Worm (Caenorhabditis elegans) whole organism, L2 larva: ENCODE results near the gene C18A3.7.

Experiments
- ama-1 ChIP-seq: fragments of 150-350 bp; optimal IDR thresholded peaks from 2 replicates; lab custom pipeline; 2018; ENCODE audit warnings: inconsistent platforms
- blmp-1 ChIP-seq: sonication (generic microtip); optimal IDR thresholded peaks from 2 replicates; lab custom pipeline; 2017; ENCODE audit warnings: missing genetic modification characterization, mild to moderate bottlenecking, missing compliant biosample characterization, antibody characterized with exemption, moderate library complexity; ENCODE audit not compliant: insufficient read depth
- elt-3 ChIP-seq: sonication (generic microtip); optimal IDR thresholded peaks from 2 replicates; lab custom pipeline; 2017; ENCODE audit warnings: missing biosample characterization, missing genetic modification characterization
- nhr-11 ChIP-seq: fragments of 150-350 bp; optimal IDR thresholded peaks from 2 replicates; lab custom pipeline; 2014; ENCODE audit warnings: missing biosample characterization, missing genetic modification characterization
- unc-62 ChIP-seq: fragments of 150-350 bp; optimal IDR thresholded peaks from 2 replicates; lab custom pipeline; 2014; ENCODE audit warnings: missing biosample characterization, missing genetic modification reagents, missing genetic modification characterization

DNA sequence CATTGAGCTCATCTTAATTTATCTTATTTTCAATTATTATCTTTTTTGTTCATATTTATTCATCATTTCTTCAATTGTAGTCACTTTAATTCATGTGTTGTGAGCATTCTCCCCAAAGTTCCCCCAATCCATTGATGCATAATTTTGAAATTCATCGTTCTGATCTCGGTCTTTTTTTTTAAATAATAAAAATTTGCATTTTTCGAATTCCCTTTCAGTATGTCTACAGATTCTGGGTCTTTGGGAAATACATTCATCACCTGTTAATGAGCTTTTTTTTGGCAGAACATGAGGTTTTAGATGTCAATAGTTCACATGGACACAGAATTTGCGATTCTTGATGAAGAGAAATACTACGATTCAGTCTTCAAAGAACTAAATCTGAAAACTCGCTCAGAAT lies 10.4 kb downstream of the C18A3.7 start, which contains the start of gene damt-1:
- TF ChIP-seq unc-62 (no peak), ama-1 (lab: Kevin White, UChicago) (no peak), blmp-1 (no peak), nhr-11 (tag; lab: Kevin White, UChicago) (no peak), elt-3 (tag; lab: Kevin White, UChicago) (no peak)
